Worm (Caenorhabditis elegans) whole organism, L4 larva: ENCODE results near the gene C50F4.1.

Experiments
- D1046.2 ChIP-seq: fragments of 200-800 bp; sonication (Bioruptor generic); IDR thresholded peaks from 2 replicates; pipeline ENCODE4 v1.3.6; 2022; ENCODE audit warnings: missing genetic modification characterization, missing compliant biosample characterization
- F26F4.8 ChIP-seq: fragments of 200-800 bp; sonication (Bioruptor generic); conservative IDR thresholded peaks from 2 replicates; pipeline ENCODE4 v1.3.6; 2022; ENCODE audit warnings: missing genetic modification characterization, missing compliant biosample characterization
- F37D6.2 ChIP-seq: sonication (generic microtip); optimal IDR thresholded peaks from 2 replicates; lab custom pipeline; 2016; ENCODE audit warnings: mild to moderate bottlenecking, missing genetic modification characterization, missing compliant biosample characterization
- F49E8.2 ChIP-seq: sonication (generic microtip); optimal IDR thresholded peaks from 2 replicates; lab custom pipeline; 2016; ENCODE audit warnings: missing compliant biosample characterization, mild to moderate bottlenecking, missing genetic modification characterization, borderline replicate concordance
- T20F7.1 ChIP-seq: fragments of 200-800 bp; sonication (Bioruptor generic); optimal IDR thresholded peaks from 2 replicates; lab custom pipeline; 2018; ENCODE audit warnings: mild to moderate bottlenecking, missing genetic modification characterization, missing compliant biosample characterization
- Y105C5A.15 ChIP-seq: fragments of 200-800 bp; sonication (Bioruptor generic); IDR thresholded peaks from 2 replicates; pipeline ENCODE4 v1.3.6; 2022; ENCODE audit warnings: missing genetic modification characterization, missing compliant biosample characterization
- Y5F2A.4 ChIP-seq: fragments of 200-800 bp; sonication (Bioruptor generic); optimal IDR thresholded peaks from 2 replicates; lab custom pipeline; 2018; ENCODE audit warnings: mild to moderate bottlenecking, missing genetic modification characterization, missing compliant biosample characterization
- ceh-20 ChIP-seq: fragments of 200-800 bp; sonication (Bioruptor generic); IDR thresholded peaks from 2 replicates; pipeline ENCODE4 v1.3.6; 2022; ENCODE audit warnings: missing genetic modification reagents, missing genetic modification characterization, missing compliant biosample characterization
- ceh-28 ChIP-seq: fragments of 150-350 bp; optimal IDR thresholded peaks from 2 replicates; lab custom pipeline; 2014; ENCODE audit warnings: missing biosample characterization, missing genetic modification reagents, missing genetic modification characterization
- ceh-44 ChIP-seq: fragments of 200-800 bp; sonication (Bioruptor generic); IDR thresholded peaks from 2 replicates; pipeline ENCODE4 v1.3.6; 2022; ENCODE audit warnings: missing genetic modification reagents, missing genetic modification characterization, missing compliant biosample characterization
- ceh-82 ChIP-seq: sonication (generic microtip); optimal IDR thresholded peaks from 2 replicates; lab custom pipeline; 2017; ENCODE audit warnings: missing biosample characterization, missing genetic modification characterization
- ces-1 ChIP-seq: fragments of 150-350 bp; sonication (generic microtip); optimal IDR thresholded peaks from 4 replicates; lab custom pipeline; 2014; ENCODE audit warnings: missing biosample characterization, missing genetic modification reagents, missing genetic modification characterization
- ctbp-1 ChIP-seq: fragments of 200-800 bp; sonication (Bioruptor generic); IDR thresholded peaks from 2 replicates; pipeline ENCODE4 v1.3.6; 2022; ENCODE audit warnings: missing genetic modification reagents, missing genetic modification characterization, missing compliant biosample characterization
- daf-12 ChIP-seq: fragments of 150-350 bp; optimal IDR thresholded peaks from 2 replicates; lab custom pipeline; 2014; ENCODE audit warnings: missing biosample characterization, missing genetic modification reagents, missing genetic modification characterization
- daf-16 ChIP-seq, 3 experiments: sonication (generic microtip); optimal IDR thresholded peaks; 2 replicates each; lab custom pipeline; 2016 to 2017; ENCODE audit warnings: missing genetic modification characterization in 3 of 3, missing genetic modification reagents in 3 of 3, mild to moderate bottlenecking in 2 of 3, missing compliant biosample characterization in 2 of 3, missing biosample characterization in 1 of 3, moderate library complexity in 1 of 3
- daf-8 ChIP-seq: fragments of 200-800 bp; sonication (Bioruptor generic); IDR thresholded peaks from 2 replicates; pipeline ENCODE4 v1.3.6; 2022; ENCODE audit warnings: missing genetic modification characterization, missing compliant biosample characterization
- egl-27 ChIP-seq: sonication (generic microtip); optimal IDR thresholded peaks from 3 replicates; lab custom pipeline; 2017; ENCODE audit warnings: missing biosample characterization, missing genetic modification reagents, missing genetic modification characterization
- egl-43 ChIP-seq: fragments of 200-800 bp; sonication (Bioruptor generic); IDR thresholded peaks from 2 replicates; pipeline ENCODE4 v1.3.6; 2022; ENCODE audit warnings: missing genetic modification reagents, missing genetic modification characterization, missing compliant biosample characterization
- fkh-10 ChIP-seq: fragments of 150-350 bp; optimal IDR thresholded peaks from 2 replicates; lab custom pipeline; 2014; ENCODE audit warnings: missing biosample characterization, missing genetic modification reagents, missing genetic modification characterization
- gei-8 ChIP-seq: fragments of 200-800 bp; sonication (Bioruptor generic); optimal IDR thresholded peaks from 2 replicates; lab custom pipeline; 2018; ENCODE audit warnings: mild to moderate bottlenecking, missing genetic modification characterization, missing compliant biosample characterization
- hlh-11 ChIP-seq: fragments of 200-800 bp; sonication (Bioruptor generic); optimal IDR thresholded peaks from 2 replicates; lab custom pipeline; 2018; ENCODE audit warnings: mild to moderate bottlenecking, missing genetic modification characterization, missing compliant biosample characterization
- hmg-1.1 ChIP-seq: fragments of 200-800 bp; sonication (Bioruptor generic); IDR thresholded peaks from 2 replicates; pipeline ENCODE4 v1.3.6; 2022; ENCODE audit warnings: missing genetic modification reagents, missing genetic modification characterization, missing compliant biosample characterization
- lim-7 ChIP-seq: fragments of 200-800 bp; sonication (Bioruptor generic); IDR thresholded peaks from 2 replicates; pipeline ENCODE4 v1.3.6; 2022; ENCODE audit warnings: missing genetic modification characterization, missing compliant biosample characterization
- lin-15B ChIP-seq: fragments of 150-350 bp; sonication (generic microtip); optimal IDR thresholded peaks from 3 replicates; lab custom pipeline; 2014; ENCODE audit warnings: missing biosample characterization, missing genetic modification characterization
- madf-5 ChIP-seq, 2 experiments: fragments of 200-800 bp; sonication (Bioruptor generic); IDR thresholded peaks; 2 replicates each; pipeline ENCODE4 v1.3.6; 2022; ENCODE audit warnings: missing compliant biosample characterization in 2 of 2, missing genetic modification characterization in 2 of 2
- mdl-1 ChIP-seq, 2 experiments: fragments of 150-350 bp in 1 of 2; sonication (generic microtip) in 1 of 2; optimal IDR thresholded peaks; 2 replicates each; lab custom pipeline; 2014 to 2017; ENCODE audit warnings: missing biosample characterization in 2 of 2, missing genetic modification characterization in 2 of 2
- nhr-102 ChIP-seq: sonication (generic microtip); optimal IDR thresholded peaks from 2 replicates; lab custom pipeline; 2016; ENCODE audit warnings: mild to moderate bottlenecking, missing genetic modification characterization, moderate library complexity, missing compliant biosample characterization
- nhr-11 ChIP-seq: fragments of 150-350 bp; optimal IDR thresholded peaks from 2 replicates; lab custom pipeline; 2014; ENCODE audit warnings: missing biosample characterization, missing genetic modification characterization
- nhr-237 ChIP-seq: sonication (generic microtip); optimal IDR thresholded peaks from 2 replicates; lab custom pipeline; 2017; ENCODE audit warnings: missing biosample characterization, missing genetic modification characterization
- nhr-28 ChIP-seq: fragments of 150-350 bp; optimal IDR thresholded peaks from 2 replicates; lab custom pipeline; 2014; ENCODE audit warnings: missing biosample characterization, missing genetic modification characterization
- nhr-41 ChIP-seq: fragments of 200-800 bp; sonication (Bioruptor generic); IDR thresholded peaks from 2 replicates; pipeline ENCODE4 v1.3.6; 2022; ENCODE audit warnings: missing genetic modification reagents, missing genetic modification characterization, missing compliant biosample characterization
- php-3 ChIP-seq: fragments of 200-800 bp; sonication (Bioruptor generic); IDR thresholded peaks from 2 replicates; pipeline ENCODE4 v1.3.6; 2022; ENCODE audit warnings: missing genetic modification reagents, missing genetic modification characterization, missing compliant biosample characterization
- pqm-1 ChIP-seq: sonication (generic microtip); optimal IDR thresholded peaks from 2 replicates; lab custom pipeline; 2017; ENCODE audit warnings: missing biosample characterization, missing genetic modification characterization
- rbr-2 ChIP-seq: sonication (generic microtip); optimal IDR thresholded peaks from 2 replicates; lab custom pipeline; 2016; ENCODE audit warnings: missing genotype, missing genetic modification characterization, missing compliant biosample characterization
- set-16 ChIP-seq: fragments of 200-800 bp; sonication (Bioruptor generic); IDR thresholded peaks from 2 replicates; pipeline ENCODE4 v1.3.6; 2022; ENCODE audit warnings: missing genetic modification reagents, missing genetic modification characterization, missing compliant biosample characterization
- snpc-1.2 ChIP-seq: fragments of 200-800 bp; sonication (Bioruptor generic); IDR thresholded peaks from 2 replicates; pipeline ENCODE4 v1.3.6; 2022; ENCODE audit warnings: missing genetic modification reagents, missing genetic modification characterization, missing compliant biosample characterization
- snpc-4 ChIP-seq: fragments of 150-350 bp; optimal IDR thresholded peaks from 2 replicates; lab custom pipeline; 2014; ENCODE audit warnings: missing biosample characterization, missing genetic modification characterization
- spr-1 ChIP-seq: sonication (generic microtip); optimal IDR thresholded peaks from 2 replicates; lab custom pipeline; 2016; ENCODE audit warnings: mild to moderate bottlenecking, missing genetic modification characterization, missing compliant biosample characterization
- tra-1 ChIP-seq: fragments of 200-800 bp; sonication (Bioruptor generic); IDR thresholded peaks from 2 replicates; pipeline ENCODE4 v1.3.6; 2022; ENCODE audit warnings: missing genetic modification reagents, missing genetic modification characterization, missing compliant biosample characterization
- unc-130 ChIP-seq: sonication (generic microtip); optimal IDR thresholded peaks from 2 replicates; lab custom pipeline; 2016; ENCODE audit warnings: missing genetic modification reagents, missing genetic modification characterization, missing compliant biosample characterization
- unc-39 ChIP-seq: sonication (generic microtip); optimal IDR thresholded peaks from 2 replicates; lab custom pipeline; 2017; ENCODE audit warnings: missing biosample characterization, missing genetic modification characterization
- zip-11 ChIP-seq: fragments of 200-800 bp; sonication (Bioruptor generic); IDR thresholded peaks from 2 replicates; pipeline ENCODE4 v1.3.6; 2022; ENCODE audit warnings: missing genetic modification characterization, missing compliant biosample characterization

C50F4.1 gene

ce11 chrV:9496742-9497141, 29.9 kb upstream of the C50F4.1 start, which contains the start of gene gsnl-1:
Gene gsnl-1 (plus strand): TSS chrV:9497042.
- no peak for TF ChIP-seq madf-5 (GFP tag; IDR thresholded peaks at IDR 0.05; lab: Robert Waterston, UW)
- peak in 1 of 2 experiments; percentile 37 for TF ChIP-seq daf-16 (GFP tag; optimal IDR thresholded peaks at IDR 0.05; lab: Kevin White, UChicago)
- no peak for TF ChIP-seq daf-16 (tag; optimal IDR thresholded peaks at IDR 0.05; lab: Kevin White, UChicago)

- TF ChIP-seq nhr-41 (GFP tag; lab: Robert Waterston, UW) (no peak), hlh-11 (tag; lab: Kevin White, UChicago) (no peak), Y5F2A.4 (no peak), ceh-28 (tag; lab: Kevin White, UChicago) (no peak), lim-7 (GFP tag; lab: Robert Waterston, UW) (no peak), egl-43 (GFP tag; lab: Robert Waterston, UW) (no peak), Y105C5A.15 (GFP tag; lab: Robert Waterston, UW) (no peak), daf-16 (GFP tag; optimal IDR thresholded peaks at IDR 0.05; lab: Kevin White, UChicago) (no peak), daf-16 (tag; optimal IDR thresholded peaks at IDR 0.05; lab: Kevin White, UChicago) (no peak), zip-11 (GFP tag; lab: Robert Waterston, UW) (no peak), madf-5 (GFP tag; IDR thresholded peaks at IDR 0.05; lab: Robert Waterston, UW) (no peak)
- TF ChIP-seq, all 104 proteins: peak for 0
Observed at ce11 chrV:9499295-9499694, 27.3 kb upstream of the C50F4.1 start.

ce11 chrV:9500826-9501451, 25.7 kb upstream of the C50F4.1 start, which contains the start of gene swt-5:
Gene swt-5 (plus strand): TSS chrV:9501401.
- TF ChIP-seq php-3 = no peak
- no peak for TF ChIP-seq nhr-28 (tag; lab: Kevin White, UChicago)
- TF ChIP-seq ces-1 (GFP tag; lab: Kevin White, UChicago) = no peak
- TF ChIP-seq rbr-2 (tag; lab: Kevin White, UChicago) = no peak
- TF ChIP-seq nhr-11 (tag; lab: Kevin White, UChicago) = no peak
- TF ChIP-seq F26F4.8 (GFP tag; lab: Robert Waterston, UW) = no peak
- TF ChIP-seq mdl-1 (tag; optimal IDR thresholded peaks at IDR 0.05; lab: Kevin White, UChicago) = no peak

ce11 chrV:9503152-9503817, 23.3 kb upstream of the C50F4.1 start:
- TF ChIP-seq hmg-1.1 (peak; percentile 87), snpc-1.2 (GFP tag; lab: Robert Waterston, UW) (peak; percentile 85; the same call in 1 of the 2 replicates), daf-12 (no peak), spr-1 (tag; lab: Kevin White, UChicago) (peak; percentile 41), ceh-28 (tag; lab: Kevin White, UChicago) (no peak), pqm-1 (tag; lab: Kevin White, UChicago) (no peak), set-16 (GFP tag; lab: Robert Waterston, UW) (no peak), fkh-10 (GFP tag; lab: Kevin White, UChicago) (no peak), nhr-237 (no peak), snpc-4 (peak; percentile 81), gei-8 (peak; percentile 85), egl-27 (tag; lab: Kevin White, UChicago) (no peak), lin-15B (no peak), D1046.2 (peak; percentile 86), unc-130 (GFP tag; lab: Kevin White, UChicago) (no peak), php-3 (peak; percentile 61; the same call in 1 of the 2 replicates), tra-1 (GFP tag; lab: Robert Waterston, UW) (peak; percentile 85), ctbp-1 (GFP tag; lab: Robert Waterston, UW) (peak; percentile 87), ceh-20 (GFP tag; lab: Robert Waterston, UW) (peak; percentile 84), mdl-1 (tag; optimal IDR thresholded peaks at IDR 0.05; lab: Kevin White, UChicago) (no peak), egl-43 (GFP tag; lab: Robert Waterston, UW) (no peak; the same call in 1 of the 2 replicates), ceh-44 (GFP tag; lab: Robert Waterston, UW) (0 out of 2 replicates have a peak, but pooled peaks have one; percentile 43), F37D6.2 (peak; percentile 35), daf-8 (GFP tag; lab: Robert Waterston, UW) (0 out of 2 replicates have a peak, but pooled peaks have one; percentile 45), zip-11 (GFP tag; lab: Robert Waterston, UW) (0 out of 2 replicates have a peak, but pooled peaks have one; percentile 49), T20F7.1 (GFP tag; lab: Kevin White, UChicago) (peak; percentile 47), nhr-102 (tag; lab: Kevin White, UChicago) (peak; percentile 68), F49E8.2 (tag; lab: Kevin White, UChicago) (no peak), unc-39 (tag; lab: Kevin White, UChicago) (no peak), ceh-82 (tag; lab: Kevin White, UChicago) (no peak)
